Fruit fly (Drosophila melanogaster): ENCODE measurements around the gene Edem2.

Gene Edem2

DNA sequence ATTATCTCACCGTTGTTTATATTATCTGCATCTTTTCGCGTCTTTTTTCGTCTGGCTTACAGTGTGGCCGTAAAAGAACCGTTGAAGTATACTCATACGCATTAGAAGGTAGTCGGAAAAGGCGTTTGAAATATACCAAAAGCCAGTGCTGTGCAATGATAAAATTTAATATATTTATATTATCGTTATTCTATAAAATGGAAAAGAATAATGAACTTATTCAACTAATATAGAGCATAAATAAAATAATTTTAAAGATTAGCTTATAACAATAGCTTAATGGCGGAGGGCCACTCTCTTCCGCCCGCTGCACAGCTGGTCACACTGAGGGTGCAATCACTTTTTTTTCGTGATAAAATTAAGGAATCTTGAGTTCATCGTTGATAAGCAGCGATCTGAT, at the start of gene Edem2, which contains the start of gene CG16974:
TSS of gene Edem2 (plus strand) at position 308 of the 400 bp plus-strand sequence.
TSS of gene CG16974 (minus strand) at position 86 of the 400 bp plus-strand sequence.
- no peak for TF ChIP-seq Myc (optimal IDR thresholded peaks at IDR 0.05)
- no peak for TF ChIP-seq psq (optimal IDR thresholded peaks at IDR 0.05)
- no peak for TF ChIP-seq insv (optimal IDR thresholded peaks at IDR 0.05)
- no peak for TF ChIP-seq ttk (optimal IDR thresholded peaks at IDR 0.05)

DNA sequence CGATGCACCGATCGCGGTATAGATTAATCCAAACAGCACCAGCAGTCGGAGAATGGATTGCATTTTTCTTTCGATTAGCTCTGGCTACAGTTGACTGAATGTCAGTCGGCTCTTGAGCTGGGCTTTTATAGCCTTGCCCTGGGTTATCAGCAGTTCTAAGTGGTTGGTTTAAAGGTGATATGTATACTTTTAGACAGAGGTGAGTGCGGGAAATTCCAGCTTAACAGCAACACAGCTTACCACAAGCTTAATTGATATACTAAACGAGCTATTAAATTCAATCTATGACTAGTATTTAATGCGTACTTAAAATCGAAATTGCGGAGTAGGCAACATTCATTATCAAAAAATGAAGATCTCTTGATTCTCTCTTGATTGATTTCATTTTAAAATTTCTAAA, 49.2 kb upstream of the Edem2 start, which contains the start of gene CG9928:
TSS of gene CG9928 (minus strand) at position 101 of the 400 bp plus-strand sequence.
- TF ChIP-seq Myc (optimal IDR thresholded peaks at IDR 0.05) = no peak
- TF ChIP-seq ttk (optimal IDR thresholded peaks at IDR 0.05) = no peak
- TF ChIP-seq psq (optimal IDR thresholded peaks at IDR 0.05) = no peak
- TF ChIP-seq h (optimal IDR thresholded peaks at IDR 0.05) = no peak
- TF ChIP-seq insv (optimal IDR thresholded peaks at IDR 0.05) = no peak
- TF ChIP-seq Sin3A (optimal IDR thresholded peaks at IDR 0.05) = no peak

DNA sequence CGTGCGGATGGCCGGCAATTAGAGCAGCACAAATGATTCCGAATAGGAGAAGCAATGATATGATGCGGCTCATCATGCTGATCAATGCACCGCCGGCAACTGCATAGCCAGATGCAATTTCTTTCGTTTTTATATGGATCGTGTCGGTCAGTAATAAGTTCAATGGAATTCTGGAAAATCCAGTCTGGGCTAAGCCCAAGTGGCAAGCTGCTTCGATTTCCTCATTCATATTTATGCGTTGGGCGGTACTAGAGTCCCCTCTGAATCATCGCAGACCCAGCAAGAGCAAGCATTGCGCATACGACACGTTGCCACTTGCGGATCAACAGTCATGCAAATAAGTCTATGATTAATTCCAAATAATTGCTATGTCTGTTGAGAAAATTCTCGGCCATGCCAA, 48.5 kb upstream of the Edem2 start, which contains the start of gene CG16978:
TSS of gene CG16978 (minus strand) at position 101 of the 400 bp plus-strand sequence.
- TF ChIP-seq h (optimal IDR thresholded peaks at IDR 0.05) = no peak
- no peak for TF ChIP-seq Myc (optimal IDR thresholded peaks at IDR 0.05)
- TF ChIP-seq ttk (optimal IDR thresholded peaks at IDR 0.05) = no peak
- no peak for TF ChIP-seq insv (optimal IDR thresholded peaks at IDR 0.05)
- TF ChIP-seq psq (optimal IDR thresholded peaks at IDR 0.05) = no peak
- no peak for TF ChIP-seq Sin3A (optimal IDR thresholded peaks at IDR 0.05)

DNA sequence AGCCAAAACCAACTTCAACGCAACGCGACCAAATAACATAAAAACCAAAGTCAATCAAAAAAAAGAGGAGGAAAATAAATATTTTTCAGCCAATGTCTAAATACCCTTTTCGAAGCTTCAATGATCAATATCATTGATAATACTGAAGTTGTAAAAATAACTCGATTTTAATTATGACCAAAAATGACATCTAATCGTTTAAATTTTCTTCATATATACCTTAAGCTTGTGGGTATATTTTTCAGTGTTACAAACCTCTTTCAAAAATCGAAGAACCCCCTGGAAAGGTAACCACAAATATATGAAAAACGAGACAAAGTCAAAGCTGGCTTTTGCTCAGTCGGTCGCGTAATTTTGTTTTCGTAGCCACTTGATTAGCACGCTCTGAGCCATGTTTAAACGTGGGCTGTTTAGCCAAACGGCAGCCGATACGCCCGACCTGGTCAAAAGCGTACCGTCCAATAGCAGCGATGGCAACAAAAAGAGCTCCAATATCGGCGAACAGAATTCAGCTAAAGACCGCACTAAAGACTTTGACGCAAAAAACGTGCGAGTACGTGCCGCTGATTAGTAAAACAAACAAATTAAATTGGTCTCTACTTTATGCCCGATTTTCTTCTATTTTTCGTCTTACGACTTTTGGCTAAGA, 46.8 kb upstream of the Edem2 start:
- TF ChIP-seq h (optimal IDR thresholded peaks at IDR 0.05) = no peak
- no peak for TF ChIP-seq psq (optimal IDR thresholded peaks at IDR 0.05)
- TF ChIP-seq ttk (optimal IDR thresholded peaks at IDR 0.05) = no peak
- no peak for TF ChIP-seq Myc (optimal IDR thresholded peaks at IDR 0.05)
- TF ChIP-seq Sin3A (optimal IDR thresholded peaks at IDR 0.05) = no peak
- no peak for TF ChIP-seq insv (optimal IDR thresholded peaks at IDR 0.05)

DNA sequence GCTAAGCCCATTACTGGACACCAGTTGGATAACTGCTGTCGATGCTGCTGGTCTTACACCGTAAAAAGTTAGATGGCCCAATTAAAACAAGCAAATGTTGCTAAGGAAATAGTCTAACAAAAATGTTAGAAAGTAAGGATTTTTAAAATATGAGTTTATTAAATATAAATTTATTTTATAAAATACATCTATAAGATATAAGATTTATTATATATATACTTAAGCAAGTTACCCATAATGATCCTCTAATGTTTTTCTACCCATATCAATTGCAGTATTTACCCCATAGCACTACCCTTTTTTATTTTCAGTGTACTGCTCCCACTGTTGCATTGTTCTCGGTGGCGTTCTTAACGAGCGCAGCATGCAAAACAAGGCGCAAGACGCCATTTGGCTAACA, 45.7 kb upstream of the Edem2 start:
- TF ChIP-seq Sin3A (optimal IDR thresholded peaks at IDR 0.05) (no peak), h (optimal IDR thresholded peaks at IDR 0.05) (no peak), insv (optimal IDR thresholded peaks at IDR 0.05) (no peak)

DNA sequence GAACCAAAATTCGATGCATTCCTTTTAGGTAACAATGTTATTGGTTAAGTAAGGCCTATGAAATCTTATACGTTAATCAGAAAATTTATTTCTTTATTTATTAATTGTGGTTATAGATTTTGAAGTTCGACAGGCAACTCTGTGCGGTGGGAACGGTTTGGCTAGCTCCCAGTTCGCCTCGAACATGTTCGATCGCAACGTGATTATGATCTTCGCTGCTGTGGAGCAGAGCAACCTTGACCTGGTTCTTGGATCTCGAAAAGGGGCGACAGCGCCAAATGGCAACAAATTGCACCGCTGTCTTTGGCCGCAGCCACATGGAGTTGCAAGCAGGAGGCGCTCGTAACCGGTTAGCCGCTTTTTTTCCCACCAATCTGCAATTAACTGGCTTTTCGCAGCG, 37.7 kb upstream of the Edem2 start:
- no peak for TF ChIP-seq h (optimal IDR thresholded peaks at IDR 0.05)
- no peak for TF ChIP-seq ttk (optimal IDR thresholded peaks at IDR 0.05)
- no peak for TF ChIP-seq psq (optimal IDR thresholded peaks at IDR 0.05)
- no peak for TF ChIP-seq Sin3A (optimal IDR thresholded peaks at IDR 0.05)
- no peak for TF ChIP-seq Myc (optimal IDR thresholded peaks at IDR 0.05)
- TF ChIP-seq insv (optimal IDR thresholded peaks at IDR 0.05) = no peak

DNA sequence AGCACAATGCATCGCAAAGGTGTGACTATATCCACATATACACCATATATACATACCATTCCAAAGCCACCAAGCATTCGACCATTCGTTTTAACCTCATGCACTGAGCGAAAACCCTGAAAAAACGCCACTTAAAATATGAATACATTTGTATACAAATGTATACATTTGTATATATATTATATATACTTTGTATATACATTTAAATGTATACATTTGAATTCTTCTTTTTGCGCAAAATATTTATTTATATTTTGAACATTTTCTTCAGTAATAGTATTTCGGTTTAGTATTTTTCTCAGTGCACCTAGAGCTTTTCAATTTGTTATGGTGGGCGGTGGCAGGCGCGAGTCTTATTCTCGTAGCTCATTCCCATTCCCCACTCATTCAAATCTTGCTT, 35.7 kb upstream of the Edem2 start:
- TF ChIP-seq psq (optimal IDR thresholded peaks at IDR 0.05) = no peak
- TF ChIP-seq Sin3A (optimal IDR thresholded peaks at IDR 0.05) = no peak
- TF ChIP-seq h (optimal IDR thresholded peaks at IDR 0.05) = no peak
- no peak for TF ChIP-seq insv (optimal IDR thresholded peaks at IDR 0.05)
- no peak for TF ChIP-seq ttk (optimal IDR thresholded peaks at IDR 0.05)
- TF ChIP-seq Myc (optimal IDR thresholded peaks at IDR 0.05) = no peak

DNA sequence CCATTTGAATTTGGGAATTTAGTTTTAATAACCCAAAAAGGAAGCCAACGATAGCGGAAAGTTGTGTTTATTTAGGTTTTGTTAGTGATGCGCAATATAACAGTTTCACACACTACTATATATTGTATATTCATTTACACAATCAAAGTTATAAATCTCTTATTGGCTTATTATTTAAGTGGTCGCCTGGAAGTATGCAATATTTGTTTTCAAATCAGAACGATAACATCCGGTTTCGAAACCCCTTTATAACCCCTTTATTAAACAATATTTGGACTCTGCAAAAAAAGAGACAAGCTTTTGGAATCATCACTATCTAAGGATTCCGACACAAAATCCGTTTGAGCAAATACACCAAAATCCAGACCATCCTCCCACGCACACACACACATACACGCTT, 34.1 kb upstream of the Edem2 start:
- no peak for TF ChIP-seq ttk (optimal IDR thresholded peaks at IDR 0.05)
- no peak for TF ChIP-seq insv (optimal IDR thresholded peaks at IDR 0.05)
- TF ChIP-seq h (optimal IDR thresholded peaks at IDR 0.05) = no peak
- TF ChIP-seq Sin3A (optimal IDR thresholded peaks at IDR 0.05) = no peak
- TF ChIP-seq psq (optimal IDR thresholded peaks at IDR 0.05) = no peak
- TF ChIP-seq Myc (optimal IDR thresholded peaks at IDR 0.05) = no peak

DNA sequence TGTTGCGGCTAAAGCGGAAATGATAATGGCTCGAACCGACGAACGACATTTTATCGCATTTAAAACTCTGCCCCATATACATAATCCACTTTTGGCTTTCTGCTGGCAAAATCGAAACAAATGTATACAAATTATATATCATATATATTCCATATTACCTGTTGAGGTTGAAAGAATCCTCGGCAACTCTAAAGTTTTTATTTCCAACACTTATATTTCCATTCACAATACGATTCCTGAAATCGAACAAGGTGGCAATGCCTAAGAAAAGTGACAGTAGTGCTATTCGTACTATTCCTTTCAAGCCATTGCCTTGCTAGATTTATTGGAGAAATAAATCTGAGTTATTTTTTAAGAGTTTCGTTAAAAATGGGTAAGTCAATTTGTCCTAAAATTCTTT, 33.5 kb upstream of the Edem2 start, which contains the start of gene Pk34A:
TSS of gene Pk34A (plus strand) at position 301 of the 400 bp plus-strand sequence.
- TF ChIP-seq insv (optimal IDR thresholded peaks at IDR 0.05) (no peak), h (optimal IDR thresholded peaks at IDR 0.05) (no peak), ttk (optimal IDR thresholded peaks at IDR 0.05) (no peak), Sin3A (optimal IDR thresholded peaks at IDR 0.05) (no peak), Myc (optimal IDR thresholded peaks at IDR 0.05) (no peak), psq (optimal IDR thresholded peaks at IDR 0.05) (no peak)

DNA sequence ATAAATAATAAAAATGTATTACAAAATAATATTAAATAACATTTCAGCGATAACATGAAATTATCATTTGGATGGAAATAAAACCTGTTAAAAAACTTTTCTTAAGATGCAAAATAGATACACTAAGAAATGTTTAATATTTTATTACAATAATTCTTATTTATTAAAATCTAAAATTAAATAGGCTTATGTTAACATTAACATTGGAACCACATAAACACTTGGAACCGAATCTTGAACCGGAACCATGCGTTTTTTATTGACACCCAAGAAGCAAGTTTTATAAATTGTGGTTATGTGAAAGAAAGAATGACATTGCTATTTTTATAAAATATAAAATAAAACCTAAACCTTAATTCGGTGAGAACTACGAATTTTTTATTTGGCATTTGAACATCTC, 31.8 kb upstream of the Edem2 start, which contains the start of gene kmg:
TSS of gene kmg (plus strand) at position 301 of the 400 bp plus-strand sequence.
- TF ChIP-seq Myc (optimal IDR thresholded peaks at IDR 0.05) (no peak), h (optimal IDR thresholded peaks at IDR 0.05) (no peak), psq (optimal IDR thresholded peaks at IDR 0.05) (no peak), insv (optimal IDR thresholded peaks at IDR 0.05) (no peak), ttk (optimal IDR thresholded peaks at IDR 0.05) (no peak), Sin3A (optimal IDR thresholded peaks at IDR 0.05) (no peak)

DNA sequence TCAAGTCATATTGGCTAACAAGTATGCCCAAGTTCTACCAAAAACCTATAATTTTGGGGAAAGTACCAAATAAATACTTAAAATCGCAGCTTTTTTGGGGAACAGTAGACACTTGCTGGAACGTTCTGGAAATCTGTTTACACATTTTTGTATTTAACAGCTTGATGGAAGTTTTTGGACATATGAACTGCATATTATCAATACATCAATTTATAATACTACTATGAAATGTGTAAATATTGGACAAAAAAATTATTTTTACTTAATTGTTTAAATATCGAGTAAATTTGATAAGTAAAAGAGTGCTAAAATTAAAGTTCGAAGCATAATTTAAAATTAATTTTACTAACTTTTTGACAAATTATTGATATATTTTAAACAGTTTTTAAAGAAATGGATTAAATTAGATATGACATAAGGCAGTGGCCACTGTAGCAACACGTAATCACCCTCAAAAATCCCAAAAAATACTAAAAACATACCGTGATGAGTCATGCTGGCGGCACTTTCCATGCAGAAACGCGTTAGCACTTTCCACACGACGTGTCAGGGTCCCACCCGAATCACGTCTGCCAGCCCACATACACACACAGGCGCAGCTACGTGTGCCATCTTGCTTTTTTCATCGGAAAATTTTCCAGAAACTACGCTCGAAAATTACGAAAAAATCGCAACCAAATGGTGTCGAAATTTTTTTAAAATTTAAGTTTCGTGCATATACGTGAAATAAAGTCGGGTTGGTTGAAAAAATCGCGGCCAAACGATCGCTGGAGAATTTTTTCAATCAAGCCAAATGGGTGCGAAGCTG, 26.8 kb upstream of the Edem2 start, which contains the start of gene Sirt1:
TSS of gene Sirt1 (plus strand) at position 571 of the 808 bp plus-strand sequence.
- TF ChIP-seq Sin3A (optimal IDR thresholded peaks at IDR 0.05) = peak; percentile 36
- no peak for TF ChIP-seq h (optimal IDR thresholded peaks at IDR 0.05)

DNA sequence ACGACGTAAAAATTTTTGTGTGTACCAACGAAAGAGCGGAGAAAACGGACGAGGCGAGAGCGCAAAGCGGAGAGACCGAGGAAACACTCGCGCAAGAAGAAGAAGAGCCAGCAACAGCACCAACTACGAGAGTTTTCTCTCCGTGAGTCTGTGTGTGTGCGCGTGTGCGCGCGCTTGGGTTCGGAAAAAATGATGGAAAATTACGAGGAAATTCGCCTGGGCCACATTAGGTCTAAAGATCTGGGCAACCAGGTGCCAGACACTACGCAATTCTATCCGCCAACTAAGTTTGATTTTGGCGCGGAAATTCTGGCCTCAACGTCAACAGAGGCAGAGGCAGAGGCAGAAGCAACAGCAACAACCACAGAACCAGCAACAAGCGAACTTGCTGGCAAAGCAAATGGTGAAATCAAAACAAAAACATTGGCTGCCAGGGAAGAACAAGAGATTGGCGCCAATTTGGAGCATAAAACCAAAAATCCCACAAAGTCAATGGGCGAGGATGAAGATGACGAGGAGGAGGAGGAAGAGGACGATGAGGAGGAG, 26.1 kb upstream of the Edem2 start, which contains the start of gene DnaJ-H:
TSS of gene DnaJ-H (minus strand) at position 271 of the 546 bp plus-strand sequence.
- TF ChIP-seq ttk (optimal IDR thresholded peaks at IDR 0.05) (no peak), psq (optimal IDR thresholded peaks at IDR 0.05) (peak; percentile 65), Sin3A (optimal IDR thresholded peaks at IDR 0.05) (no peak), insv (optimal IDR thresholded peaks at IDR 0.05) (no peak), Myc (optimal IDR thresholded peaks at IDR 0.05) (no peak), h (optimal IDR thresholded peaks at IDR 0.05) (no peak)
